Worm (Caenorhabditis elegans) whole organism, L1 larva: ENCODE measurements around the gene Y56A3A.7.

ENCODE experiments used
- C04F5.9 ChIP-seq: sonication (generic microtip); optimal IDR thresholded peaks from 2 replicates; lab custom pipeline; 2016; ENCODE audit warnings: missing genetic modification characterization, missing compliant biosample characterization
- C16A3.4 ChIP-seq: fragments of 150-350 bp; optimal IDR thresholded peaks from 2 replicates; lab custom pipeline; 2014; ENCODE audit warnings: missing biosample characterization, missing genetic modification characterization
- Y116A8C.19 ChIP-seq: sonication (generic microtip); optimal IDR thresholded peaks from 2 replicates; lab custom pipeline; 2016; ENCODE audit warnings: missing compliant biosample characterization, missing genetic modification characterization, borderline replicate concordance
- ama-1 ChIP-seq: fragments of 150-350 bp; optimal IDR thresholded peaks from 2 replicates; lab custom pipeline; 2014
- blmp-1 ChIP-seq: fragments of 150-350 bp; optimal IDR thresholded peaks from 2 replicates; lab custom pipeline; 2014; ENCODE audit warnings: missing biosample characterization, missing genetic modification characterization
- ceh-63 ChIP-seq: fragments of 200-800 bp; sonication (Bioruptor generic); optimal IDR thresholded peaks from 2 replicates; lab custom pipeline; 2018; ENCODE audit warnings: mild to moderate bottlenecking, missing genetic modification characterization, missing compliant biosample characterization
- ceh-8 ChIP-seq: fragments of 200-800 bp; sonication (Bioruptor generic); optimal IDR thresholded peaks from 2 replicates; lab custom pipeline; 2018; ENCODE audit warnings: mild to moderate bottlenecking, missing genetic modification characterization, moderate library complexity, missing compliant biosample characterization
- ceh-82 ChIP-seq, 3 experiments: fragments of 150-350 bp in 1 of 3; sonication (generic microtip) in 2 of 3; optimal IDR thresholded peaks; 2 replicates each; lab custom pipeline; 2014 to 2017; ENCODE audit warnings: missing biosample characterization in 3 of 3, missing genetic modification characterization in 3 of 3
- dpl-1 ChIP-seq, 3 experiments: fragments of 150-350 bp in 2 of 3; sonication (generic microtip) in 1 of 3; optimal IDR thresholded peaks; 2 replicates each; lab custom pipeline; 2014 to 2017; ENCODE audit warnings: missing biosample characterization in 3 of 3, missing genetic modification characterization in 3 of 3, missing genetic modification reagents in 3 of 3
- dsc-1 ChIP-seq: sonication (generic microtip); optimal IDR thresholded peaks from 2 replicates; lab custom pipeline; 2016; ENCODE audit warnings: mild to moderate bottlenecking, missing genetic modification characterization, missing compliant biosample characterization
- efl-1 ChIP-seq, 4 experiments: fragments of 150-350 bp; optimal IDR thresholded peaks in 3 of 4; peaks in 1 of 4; 1 replicate in 1 of 4; 2 replicates in 3 of 4; lab custom pipeline; 2014; ENCODE audit warnings: missing biosample characterization in 2 of 4, missing genetic modification characterization in 2 of 4, missing genetic modification reagents in 2 of 4
- egl-13 ChIP-seq: sonication (generic microtip); optimal IDR thresholded peaks from 2 replicates; lab custom pipeline; 2016; ENCODE audit warnings: missing genotype, missing genetic modification reagents, missing genetic modification characterization, missing compliant biosample characterization
- egl-27 ChIP-seq, 2 experiments: fragments of 150-350 bp in 1 of 2; sonication (generic microtip); optimal IDR thresholded peaks; 3 replicates each; lab custom pipeline; 2017 to 2018; ENCODE audit warnings: missing biosample characterization in 2 of 2, missing genetic modification characterization in 2 of 2, missing genetic modification reagents in 2 of 2
- elt-3 ChIP-seq, 6 experiments: fragments of 150-350 bp in 1 of 6; sonication (generic microtip); optimal IDR thresholded peaks; 2 replicates each; lab custom pipeline; 2017 to 2018; ENCODE audit warnings: missing biosample characterization in 6 of 6, missing genetic modification characterization in 6 of 6, inconsistent platforms in 1 of 6
- ets-5 ChIP-seq: fragments of 200-800 bp; sonication (Bioruptor generic); IDR thresholded peaks from 2 replicates; pipeline ENCODE4 v1.3.6; 2022; ENCODE audit warnings: missing genetic modification characterization, missing compliant biosample characterization
- fkh-10 ChIP-seq: sonication (generic microtip); optimal IDR thresholded peaks from 2 replicates; lab custom pipeline; 2017; ENCODE audit warnings: missing biosample characterization, missing genetic modification reagents, missing genetic modification characterization
- fkh-4 ChIP-seq: sonication (generic microtip); optimal IDR thresholded peaks from 2 replicates; lab custom pipeline; 2016; ENCODE audit warnings: missing compliant biosample characterization, missing genetic modification characterization, borderline replicate concordance
- fos-1 ChIP-seq: fragments of 150-350 bp; optimal IDR thresholded peaks from 2 replicates; lab custom pipeline; 2014; ENCODE audit warnings: missing biosample characterization, missing genetic modification characterization
- grh-1 ChIP-seq: fragments of 200-800 bp; sonication (Bioruptor generic); IDR thresholded peaks from 2 replicates; pipeline ENCODE4 v1.3.6; 2022; ENCODE audit warnings: missing genetic modification reagents, missing genetic modification characterization, missing compliant biosample characterization
- hlh-17 ChIP-seq: fragments of 200-800 bp; sonication (Bioruptor generic); optimal IDR thresholded peaks from 2 replicates; lab custom pipeline; 2018; ENCODE audit warnings: missing genetic modification characterization, mild to moderate bottlenecking, missing compliant biosample characterization, moderate library complexity, borderline replicate concordance
- hpl-2 ChIP-seq: fragments of 150-350 bp; optimal IDR thresholded peaks from 2 replicates; lab custom pipeline; 2014; ENCODE audit warnings: missing biosample characterization, missing genetic modification reagents, missing genetic modification characterization
- irx-1 ChIP-seq: sonication (generic microtip); optimal IDR thresholded peaks from 2 replicates; lab custom pipeline; 2016; ENCODE audit warnings: missing genetic modification characterization, missing compliant biosample characterization
- jun-1 ChIP-seq: fragments of 150-350 bp; optimal IDR thresholded peaks from 2 replicates; lab custom pipeline; 2014; ENCODE audit warnings: missing biosample characterization, missing genetic modification reagents, missing genetic modification characterization
- lin-13 ChIP-seq: fragments of 150-350 bp; optimal IDR thresholded peaks from 2 replicates; lab custom pipeline; 2014; ENCODE audit warnings: missing biosample characterization, missing genetic modification reagents, missing genetic modification characterization
- lin-14 ChIP-seq: fragments of 200-800 bp; sonication (Bioruptor generic); optimal IDR thresholded peaks from 2 replicates; lab custom pipeline; 2018; ENCODE audit warnings: mild to moderate bottlenecking, missing genetic modification characterization, moderate library complexity, missing compliant biosample characterization
- lin-39 ChIP-seq: fragments of 150-350 bp; optimal IDR thresholded peaks from 2 replicates; lab custom pipeline; 2014; ENCODE audit warnings: missing biosample characterization, missing genetic modification reagents, missing genetic modification characterization
- mef-2 ChIP-seq: fragments of 150-350 bp; optimal IDR thresholded peaks from 2 replicates; lab custom pipeline; 2014; ENCODE audit warnings: missing biosample characterization, missing genetic modification characterization
- nhr-11 ChIP-seq: fragments of 150-350 bp; optimal IDR thresholded peaks from 2 replicates; lab custom pipeline; 2014; ENCODE audit warnings: missing biosample characterization, missing genetic modification characterization
- nhr-12 ChIP-seq: sonication (generic microtip); optimal IDR thresholded peaks from 2 replicates; lab custom pipeline; 2017; ENCODE audit warnings: missing biosample characterization, missing genetic modification characterization
- nhr-237 ChIP-seq: fragments of 150-350 bp; optimal IDR thresholded peaks from 2 replicates; lab custom pipeline; 2014; ENCODE audit warnings: missing biosample characterization, missing genetic modification characterization
- nhr-47 ChIP-seq: sonication (generic microtip); optimal IDR thresholded peaks from 2 replicates; lab custom pipeline; 2016; ENCODE audit warnings: mild to moderate bottlenecking, missing genetic modification characterization, moderate library complexity, missing compliant biosample characterization
- nhr-76 ChIP-seq: sonication (generic microtip); optimal IDR thresholded peaks from 2 replicates; lab custom pipeline; 2017; ENCODE audit warnings: missing biosample characterization, missing genetic modification characterization
- nhr-84 ChIP-seq: sonication (generic microtip); optimal IDR thresholded peaks from 2 replicates; lab custom pipeline; 2017; ENCODE audit warnings: missing biosample characterization, missing genetic modification characterization
- nhr-85 ChIP-seq: sonication (generic microtip); peaks from one replicate; lab custom pipeline; 2016; ENCODE audit warnings: missing genetic modification characterization, inconsistent platforms, missing compliant biosample characterization
- nhr-90 ChIP-seq: sonication (generic microtip); optimal IDR thresholded peaks from 2 replicates; lab custom pipeline; 2016; ENCODE audit warnings: mild to moderate bottlenecking, missing genetic modification characterization, missing compliant biosample characterization; ENCODE audit not compliant: poor library complexity
- pax-3 ChIP-seq: fragments of 200-800 bp; sonication (Bioruptor generic); optimal IDR thresholded peaks from 2 replicates; lab custom pipeline; 2018; ENCODE audit warnings: mild to moderate bottlenecking, missing genetic modification characterization, moderate library complexity, missing compliant biosample characterization
- rnt-1 ChIP-seq: sonication (generic microtip); optimal IDR thresholded peaks from 2 replicates; lab custom pipeline; 2016; ENCODE audit warnings: mild to moderate bottlenecking, missing genetic modification characterization, moderate library complexity, missing compliant biosample characterization
- skn-1 ChIP-seq: fragments of 150-350 bp; optimal IDR thresholded peaks from 2 replicates; lab custom pipeline; 2014; ENCODE audit warnings: missing biosample characterization, missing genetic modification characterization
- snpc-4 ChIP-seq: fragments of 150-350 bp; optimal IDR thresholded peaks from 2 replicates; lab custom pipeline; 2014; ENCODE audit warnings: missing biosample characterization, missing genetic modification characterization
- snu-23 ChIP-seq: sonication (generic microtip); optimal IDR thresholded peaks from 2 replicates; lab custom pipeline; 2016; ENCODE audit warnings: missing genetic modification characterization, missing compliant biosample characterization
- sup-37 ChIP-seq: fragments of 200-800 bp; sonication (Bioruptor generic); optimal IDR thresholded peaks from 2 replicates; lab custom pipeline; 2018; ENCODE audit warnings: mild to moderate bottlenecking, missing genetic modification characterization, missing compliant biosample characterization
- tlp-1 ChIP-seq: fragments of 150-350 bp; optimal IDR thresholded peaks from 2 replicates; lab custom pipeline; 2014; ENCODE audit warnings: missing biosample characterization, missing genetic modification characterization
- unc-30 ChIP-seq: sonication (generic microtip); optimal IDR thresholded peaks from 2 replicates; lab custom pipeline; 2017; ENCODE audit warnings: missing biosample characterization, missing genetic modification characterization
- unc-98 ChIP-seq: fragments of 200-800 bp; sonication (Bioruptor generic); IDR thresholded peaks from 2 replicates; pipeline ENCODE4 v1.3.6; 2022; ENCODE audit warnings: missing genetic modification characterization, missing compliant biosample characterization
- vab-15 ChIP-seq: sonication (generic microtip); optimal IDR thresholded peaks from 2 replicates; lab custom pipeline; 2017; ENCODE audit warnings: missing genotype, mild to moderate bottlenecking, missing genetic modification characterization, missing compliant biosample characterization
- xbp-1 ChIP-seq: sonication (generic microtip); optimal IDR thresholded peaks from 2 replicates; lab custom pipeline; 2016; ENCODE audit warnings: missing genetic modification characterization, missing compliant biosample characterization
- zag-1 ChIP-seq: fragments of 150-350 bp; optimal IDR thresholded peaks from 2 replicates; lab custom pipeline; 2014; ENCODE audit warnings: missing biosample characterization, missing genetic modification characterization
- zip-4 ChIP-seq: fragments of 200-800 bp; sonication (Bioruptor generic); optimal IDR thresholded peaks from 2 replicates; lab custom pipeline; 2018; ENCODE audit warnings: mild to moderate bottlenecking, missing genetic modification characterization, moderate library complexity, missing compliant biosample characterization
- ztf-11 ChIP-seq, 2 experiments: sonication (generic microtip); optimal IDR thresholded peaks; 2 replicates each; lab custom pipeline; 2016 to 2017; ENCODE audit warnings: missing genetic modification characterization in 2 of 2, missing biosample characterization in 1 of 2, missing compliant biosample characterization in 1 of 2

Y56A3A.7 gene

DNA sequence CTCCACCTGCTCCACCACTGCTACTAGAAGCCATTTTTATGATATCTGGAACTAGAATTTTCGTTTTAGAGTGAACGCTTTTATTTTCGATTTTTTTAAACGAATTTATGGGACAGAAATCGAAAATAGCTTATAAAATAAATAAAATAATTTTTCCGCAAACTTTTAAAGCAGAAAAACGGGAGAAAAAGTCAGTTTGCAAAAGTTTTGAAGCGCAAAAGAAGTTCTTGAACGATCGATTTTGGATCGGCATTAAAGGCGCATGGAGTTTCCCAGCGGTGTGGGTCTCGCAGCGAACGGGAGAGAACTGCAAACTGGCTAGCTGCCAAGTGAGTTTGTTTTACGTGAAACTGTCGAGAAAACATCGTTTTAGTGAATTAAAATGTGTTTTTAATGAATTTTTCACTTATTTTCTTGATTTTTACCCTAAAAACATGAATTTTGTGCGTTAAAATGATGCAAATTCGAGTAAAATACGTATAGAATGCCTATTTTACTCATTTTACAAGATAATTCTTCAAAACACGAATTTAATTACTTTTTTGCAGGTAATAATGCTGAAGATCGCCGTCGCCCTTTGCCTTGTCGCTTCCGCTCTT, 26.5 kb downstream of the Y56A3A.7 start, which contains the start of the genes ccf-1 and trap-4 (continued):
- TF ChIP-seq nhr-47 (peak; percentile 52), nhr-90 (tag; lab: Kevin White, UChicago) (peak; percentile 20), mef-2 (tag; lab: Kevin White, UChicago) (no peak), skn-1 (tag; lab: Kevin White, UChicago) (peak; percentile 44), fos-1 (no peak), ceh-63 (GFP tag; lab: Kevin White, UChicago) (no peak), lin-39 (tag; lab: Kevin White, UChicago) (no peak), elt-3 (tag; optimal IDR thresholded peaks at IDR 0.05; lab: Kevin White, UChicago) (peak in 2 of 6 experiments; percentile 26 to 48), zip-4 (GFP tag; lab: Kevin White, UChicago) (no peak), hlh-17 (GFP tag; lab: Kevin White, UChicago) (no peak), hpl-2 (GFP tag; lab: Kevin White, UChicago) (no peak), unc-30 (tag; lab: Kevin White, UChicago) (no peak), snu-23 (GFP tag; lab: Kevin White, UChicago) (peak; percentile 60), lin-14 (GFP tag; lab: Kevin White, UChicago) (no peak), xbp-1 (peak; percentile 40), C04F5.9 (tag; lab: Kevin White, UChicago) (no peak), nhr-12 (tag; lab: Kevin White, UChicago) (no peak), ztf-11 (tag; optimal IDR thresholded peaks at IDR 0.05; lab: Kevin White, UChicago) (no peak), irx-1 (tag; lab: Kevin White, UChicago) (no peak), egl-27 (tag; optimal IDR thresholded peaks at IDR 0.05; lab: Kevin White, UChicago) (no peak), nhr-76 (tag; lab: Kevin White, UChicago) (no peak), pax-3 (tag; lab: Kevin White, UChicago) (no peak), C16A3.4 (tag; lab: Kevin White, UChicago) (peak; percentile 48), Y116A8C.19 (tag; lab: Kevin White, UChicago) (no peak), vab-15 (tag; lab: Kevin White, UChicago) (no peak), nhr-85 (tag; lab: Kevin White, UChicago) (peak; percentile 67), fkh-10 (GFP tag; lab: Kevin White, UChicago) (no peak), jun-1 (tag; lab: Kevin White, UChicago) (peak; percentile 29), dpl-1 (GFP tag; optimal IDR thresholded peaks at IDR 0.05; lab: Kevin White, UChicago) (peak; percentile 51 to 72 (median 65)), egl-13 (tag; lab: Kevin White, UChicago) (no peak), nhr-237 (tag; lab: Kevin White, UChicago) (no peak), ceh-82 (tag; optimal IDR thresholded peaks at IDR 0.05; lab: Kevin White, UChicago) (peak in 2 of 3 experiments; percentile 22 to 58), sup-37 (GFP tag; lab: Kevin White, UChicago) (no peak), blmp-1 (tag; lab: Kevin White, UChicago) (peak; percentile 66), nhr-84 (no peak), fkh-4 (tag; lab: Kevin White, UChicago) (no peak), grh-1 (no peak)
- TF ChIP-seq, all 84 proteins: peak for 32

DNA sequence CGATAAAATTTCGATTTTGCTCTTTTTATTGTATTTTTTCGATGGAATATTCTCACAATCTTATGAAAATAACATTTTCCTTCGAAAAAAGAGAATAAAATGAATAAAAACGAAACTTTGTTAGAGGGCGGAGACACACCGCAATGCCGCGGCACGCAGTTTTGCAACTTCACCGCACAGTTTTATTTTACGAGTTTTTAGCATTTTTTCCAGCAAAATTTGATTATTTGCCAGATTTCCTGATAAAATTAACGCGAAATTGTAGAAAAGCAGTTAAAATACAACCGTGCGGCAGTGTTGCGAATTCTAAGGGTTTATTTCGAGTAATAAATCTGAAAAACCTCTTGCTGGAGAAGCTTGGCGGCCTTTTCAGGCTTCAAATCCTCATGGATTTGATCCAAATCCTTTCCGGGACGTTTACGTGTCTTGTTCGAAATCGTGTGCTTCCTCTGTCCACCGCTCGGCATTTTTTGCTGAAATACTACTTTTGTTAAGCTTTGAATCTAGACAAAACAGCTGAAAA, 28.5 kb downstream of the Y56A3A.7 start, which contains the start of gene znf-593:
TSS of gene znf-593 (minus strand) at position 473 of the 523 bp plus-strand sequence.
- TF ChIP-seq unc-98 (GFP tag; lab: Robert Waterston, UW) (no peak), lin-13 (GFP tag; lab: Kevin White, UChicago) (no peak), ceh-8 (GFP tag; lab: Kevin White, UChicago) (no peak), efl-1 (optimal IDR thresholded peaks at IDR 0.05; lab: Kevin White, UChicago) (no peak), efl-1 (GFP tag; optimal IDR thresholded peaks at IDR 0.05 in 1 of 2; lab: Kevin White, UChicago) (peak in 1 of 2 experiments; percentile 90), grh-1 (no peak), zag-1 (no peak), nhr-11 (no peak), egl-13 (tag; lab: Kevin White, UChicago) (no peak), irx-1 (tag; lab: Kevin White, UChicago) (peak; percentile 2), fos-1 (no peak), nhr-76 (tag; lab: Kevin White, UChicago) (no peak), dpl-1 (GFP tag; optimal IDR thresholded peaks at IDR 0.05; lab: Kevin White, UChicago) (peak in 1 of 3 experiments; percentile 0), tlp-1 (no peak), blmp-1 (tag; lab: Kevin White, UChicago) (no peak), snpc-4 (tag; lab: Kevin White, UChicago) (no peak), rnt-1 (tag; lab: Kevin White, UChicago) (peak; percentile 9), mef-2 (tag; lab: Kevin White, UChicago) (no peak), dsc-1 (tag; lab: Kevin White, UChicago) (no peak), vab-15 (tag; lab: Kevin White, UChicago) (no peak), ama-1 (lab: Kevin White, UChicago) (no peak), egl-27 (tag; optimal IDR thresholded peaks at IDR 0.05; lab: Kevin White, UChicago) (no peak), ets-5 (GFP tag; lab: Robert Waterston, UW) (no peak)
